Fruit fly (Drosophila melanogaster) whole organism, embryonic: ENCODE data around the gene Arp1.

Source experiments
- CG10979 ChIP-seq: fragments of 200-800 bp; sonication (Bioruptor generic); optimal IDR thresholded peaks from 2 replicates; lab custom pipeline; 2018; ENCODE audit warnings: missing biosample characterization, mild to moderate bottlenecking, missing genetic modification characterization, moderate library complexity
- CG11085 ChIP-seq: fragments of 200-800 bp; sonication (Bioruptor generic); IDR thresholded peaks from 2 replicates; pipeline ENCODE4 v1.3.6; 2022; ENCODE audit warnings: missing biosample characterization, missing genetic modification characterization
- CG11696 ChIP-seq: fragments of 200-800 bp; sonication (Bioruptor generic); IDR thresholded peaks from 2 replicates; pipeline ENCODE4 v1.3.6; 2022; ENCODE audit warnings: missing biosample characterization, missing genetic modification characterization
- CG12391 ChIP-seq: fragments of 200-800 bp; sonication (Bioruptor generic); optimal IDR thresholded peaks from 3 replicates; lab custom pipeline; 2018; ENCODE audit warnings: missing biosample characterization, mild to moderate bottlenecking, missing genetic modification characterization, moderate library complexity
- CG14050 ChIP-seq: fragments of 200-800 bp; sonication (Bioruptor generic); IDR thresholded peaks from 3 replicates; pipeline ENCODE4 v1.3.6; 2022; ENCODE audit warnings: missing biosample characterization, missing genetic modification characterization
- CG1529 ChIP-seq: fragments of 200-800 bp; sonication (Bioruptor generic); optimal IDR thresholded peaks from 3 replicates; lab custom pipeline; 2018; ENCODE audit warnings: missing biosample characterization, missing genetic modification characterization
- CG15696 ChIP-seq: fragments of 200-800 bp; sonication (Bioruptor generic); optimal IDR thresholded peaks from 2 replicates; lab custom pipeline; 2019; ENCODE audit warnings: missing biosample characterization, mild to moderate bottlenecking, missing genetic modification characterization, moderate library complexity
- CG17359 ChIP-seq: fragments of 200-800 bp; sonication (Bioruptor generic); optimal IDR thresholded peaks from 3 replicates; lab custom pipeline; 2018; ENCODE audit warnings: missing biosample characterization, mild to moderate bottlenecking, missing genetic modification characterization, moderate library complexity
- CG18262 ChIP-seq: fragments of 200-800 bp; optimal IDR thresholded peaks from 3 replicates; lab custom pipeline; 2019; ENCODE audit warnings: missing biosample characterization, mild to moderate bottlenecking, missing genetic modification characterization, moderate library complexity
- CG18764 ChIP-seq: fragments of 200-800 bp; sonication (Bioruptor generic); optimal IDR thresholded peaks from 3 replicates; lab custom pipeline; 2016; ENCODE audit warnings: missing biosample characterization, missing genetic modification characterization
- CG32767 ChIP-seq: fragments of 200-800 bp; sonication (Bioruptor generic); IDR thresholded peaks from 2 replicates; pipeline ENCODE4 v1.3.6; 2022; ENCODE audit warnings: missing biosample characterization, missing genetic modification characterization
- CG5180 ChIP-seq: fragments of 200-800 bp; sonication (Bioruptor generic); optimal IDR thresholded peaks from 3 replicates; lab custom pipeline; 2017; ENCODE audit warnings: missing biosample characterization, missing genetic modification characterization, mild to moderate bottlenecking, moderate library complexity, missing genetic modification reagents
- CG6683 ChIP-seq: fragments of 200-800 bp; sonication (Bioruptor generic); optimal IDR thresholded peaks from 2 replicates; lab custom pipeline; 2017; ENCODE audit warnings: missing biosample characterization, mild to moderate bottlenecking, missing genetic modification characterization, missing genetic modification reagents
- CG7556 ChIP-seq: fragments of 200-800 bp; sonication (Bioruptor generic); optimal IDR thresholded peaks from 2 replicates; lab custom pipeline; 2017; ENCODE audit warnings: missing biosample characterization, mild to moderate bottlenecking, missing genetic modification characterization
- CG7839 ChIP-seq: fragments of 200-800 bp; sonication (Bioruptor generic); optimal IDR thresholded peaks from 3 replicates; lab custom pipeline; 2018; ENCODE audit warnings: missing biosample characterization, mild to moderate bottlenecking, missing genetic modification characterization, moderate library complexity
- CG8765 ChIP-seq: fragments of 200-800 bp; sonication (Bioruptor generic); IDR thresholded peaks from 2 replicates; pipeline ENCODE4 v1.3.6; 2022; ENCODE audit warnings: missing biosample characterization, missing genetic modification characterization
- CrebB ChIP-seq: fragments of 200-800 bp; sonication (Bioruptor generic); optimal IDR thresholded peaks from 3 replicates; lab custom pipeline; 2018; ENCODE audit warnings: missing biosample characterization, mild to moderate bottlenecking, missing genetic modification characterization
- Deaf1 ChIP-seq: fragments of 200-800 bp; optimal IDR thresholded peaks from 3 replicates; lab custom pipeline; 2019; ENCODE audit warnings: missing biosample characterization, mild to moderate bottlenecking, missing genetic modification characterization, moderate library complexity
- Dek ChIP-seq: fragments of 200-800 bp; sonication (Bioruptor generic); optimal IDR thresholded peaks from 3 replicates; lab custom pipeline; 2019; ENCODE audit warnings: missing biosample characterization, mild to moderate bottlenecking, missing genetic modification characterization, moderate library complexity
- HmgZ ChIP-seq: fragments of 200-800 bp; sonication (Bioruptor generic); optimal IDR thresholded peaks from 2 replicates; lab custom pipeline; 2018; ENCODE audit warnings: missing biosample characterization, mild to moderate bottlenecking, missing genetic modification characterization
- Mes4 ChIP-seq: fragments of 200-800 bp; sonication (Bioruptor generic); optimal IDR thresholded peaks from 2 replicates; lab custom pipeline; 2016; ENCODE audit warnings: missing biosample characterization, missing genetic modification characterization
- NFAT ChIP-seq: fragments of 200-800 bp; sonication (Bioruptor generic); IDR thresholded peaks from 2 replicates; pipeline ENCODE4 v1.3.6; 2022; ENCODE audit warnings: missing biosample characterization, missing genetic modification characterization
- Sox100B ChIP-seq: fragments of 200-800 bp; sonication (Bioruptor generic); optimal IDR thresholded peaks from 3 replicates; lab custom pipeline; 2018; ENCODE audit warnings: missing biosample characterization, mild to moderate bottlenecking, missing genetic modification characterization
- Sox102F ChIP-seq: fragments of 200-800 bp; sonication (Bioruptor generic); optimal IDR thresholded peaks from 2 replicates; lab custom pipeline; 2018; ENCODE audit warnings: missing biosample characterization, mild to moderate bottlenecking, missing genetic modification characterization, moderate library complexity
- amos ChIP-seq: fragments of 200-800 bp; sonication (Bioruptor generic); IDR thresholded peaks from 2 replicates; pipeline ENCODE4 v1.3.6; 2022; ENCODE audit warnings: missing biosample characterization, missing genetic modification characterization; ENCODE audit not compliant: partially characterized antibody
- bcd ChIP-seq: fragments of 200-800 bp; sonication (Bioruptor generic); optimal IDR thresholded peaks from 2 replicates; lab custom pipeline; 2017; ENCODE audit warnings: missing biosample characterization, mild to moderate bottlenecking, missing genetic modification characterization
- br ChIP-seq: fragments of >200 bp; optimal IDR thresholded peaks from 2 replicates; lab custom pipeline; 2017
- dimm ChIP-seq: fragments of 200-800 bp; sonication (Bioruptor generic); IDR thresholded peaks from 2 replicates; pipeline ENCODE4 v1.3.6; 2022; ENCODE audit warnings: missing biosample characterization, missing genetic modification characterization
- fd3F ChIP-seq: fragments of 200-800 bp; sonication (Bioruptor generic); optimal IDR thresholded peaks from 2 replicates; lab custom pipeline; 2018; ENCODE audit warnings: missing biosample characterization, mild to moderate bottlenecking, missing genetic modification characterization, moderate library complexity
- fd96Cb ChIP-seq: fragments of 200-800 bp; sonication (Bioruptor generic); optimal IDR thresholded peaks from 2 replicates; lab custom pipeline; 2018; ENCODE audit warnings: missing biosample characterization, mild to moderate bottlenecking, missing genetic modification characterization, moderate library complexity
- gfzf ChIP-seq: fragments of 200-800 bp; sonication (Bioruptor generic); optimal IDR thresholded peaks from 2 replicates; lab custom pipeline; 2016; ENCODE audit warnings: missing biosample characterization, mild to moderate bottlenecking, missing genetic modification characterization, moderate library complexity
- hkb ChIP-seq, 2 experiments: fragments of 200-800 bp in 1 of 2; fragments of >200 bp in 1 of 2; sonication (Bioruptor generic) in 1 of 2; IDR thresholded peaks in 1 of 2; optimal IDR thresholded peaks in 1 of 2; 2 replicates each; pipeline versions ENCODE4 v1.3.6 to Lab custom; 2017 to 2022; ENCODE audit warnings: missing biosample characterization in 1 of 2, missing genetic modification characterization in 1 of 2
- jing ChIP-seq: fragments of 200-800 bp; sonication (Bioruptor generic); optimal IDR thresholded peaks from 2 replicates; lab custom pipeline; 2018; ENCODE audit warnings: missing biosample characterization, mild to moderate bottlenecking, missing genetic modification characterization
- knrl ChIP-seq: fragments of 200-800 bp; sonication (Bioruptor generic); IDR thresholded peaks from 3 replicates; pipeline ENCODE4 v1.3.6; 2022; ENCODE audit warnings: missing biosample characterization, missing genetic modification characterization; ENCODE audit not compliant: partially characterized antibody
- lab ChIP-seq: fragments of 200-800 bp; sonication (Bioruptor generic); optimal IDR thresholded peaks from 3 replicates; lab custom pipeline; 2017; ENCODE audit warnings: missing biosample characterization, missing genetic modification characterization, mild to moderate bottlenecking, moderate library complexity, missing genetic modification reagents
- lbe ChIP-seq: fragments of 200-800 bp; sonication (Bioruptor generic); optimal IDR thresholded peaks from 2 replicates; lab custom pipeline; 2016; ENCODE audit warnings: missing biosample characterization, mild to moderate bottlenecking, missing genetic modification characterization
- lmd ChIP-seq: fragments of 200-800 bp; sonication (Bioruptor generic); IDR thresholded peaks from 2 replicates; pipeline ENCODE4 v1.3.6; 2022; ENCODE audit warnings: missing biosample characterization, missing genetic modification characterization
- lola ChIP-seq, 3 experiments: fragments of >200 bp in 2 of 3; fragments of 200-800 bp in 1 of 3; sonication (Bioruptor generic) in 1 of 3; optimal IDR thresholded peaks; 2 replicates each; lab custom pipeline; 2017 to 2019; ENCODE audit warnings: missing biosample characterization in 3 of 3, missing genetic modification characterization in 3 of 3, mild to moderate bottlenecking in 1 of 3, moderate library complexity in 1 of 3
- oc ChIP-seq: fragments of 200-800 bp; sonication (Bioruptor generic); optimal IDR thresholded peaks from 2 replicates; lab custom pipeline; 2018; ENCODE audit warnings: missing biosample characterization, mild to moderate bottlenecking, missing genetic modification characterization, moderate library complexity
- phol ChIP-seq: fragments of 200-800 bp; sonication (Bioruptor generic); optimal IDR thresholded peaks from 3 replicates; lab custom pipeline; 2018; ENCODE audit warnings: missing biosample characterization, mild to moderate bottlenecking, missing genetic modification characterization, moderate library complexity
- sc ChIP-seq, 3 experiments: fragments of >200 bp in 2 of 3; fragments of 200-800 bp in 1 of 3; sonication (Bioruptor generic) in 1 of 3; optimal IDR thresholded peaks; 2 replicates in 2 of 3; 3 replicates in 1 of 3; lab custom pipeline; 2017; ENCODE audit warnings: mild to moderate bottlenecking in 1 of 3, missing biosample characterization in 1 of 3, missing genetic modification characterization in 1 of 3, missing genetic modification reagents in 1 of 3
- sens-2 ChIP-seq: fragments of 200-800 bp; sonication (Bioruptor generic); IDR thresholded peaks from 2 replicates; pipeline ENCODE4 v1.3.6; 2022; ENCODE audit warnings: missing biosample characterization, missing genetic modification characterization
- slbo ChIP-seq: fragments of 200-800 bp; sonication (Bioruptor generic); IDR thresholded peaks from 2 replicates; pipeline ENCODE4 v1.3.6; 2022; ENCODE audit warnings: missing biosample characterization, missing genetic modification characterization
- sqz ChIP-seq: fragments of 200-800 bp; sonication (Bioruptor generic); optimal IDR thresholded peaks from 3 replicates; lab custom pipeline; 2018; ENCODE audit warnings: missing biosample characterization, mild to moderate bottlenecking, missing genetic modification characterization
- tup ChIP-seq: fragments of 200-800 bp; sonication (Bioruptor generic); optimal IDR thresholded peaks from 2 replicates; lab custom pipeline; 2016; ENCODE audit warnings: missing biosample characterization, mild to moderate bottlenecking, missing genetic modification characterization, moderate library complexity
- unpg ChIP-seq: fragments of 200-800 bp; sonication (Bioruptor generic); optimal IDR thresholded peaks from 3 replicates; lab custom pipeline; 2018; ENCODE audit warnings: missing biosample characterization, mild to moderate bottlenecking, missing genetic modification characterization, moderate library complexity
- vvl ChIP-seq: fragments of 200-800 bp; sonication (Bioruptor generic); IDR thresholded peaks from 2 replicates; pipeline ENCODE4 v1.3.6; 2022; ENCODE audit warnings: missing biosample characterization, missing genetic modification characterization
- wor ChIP-seq: fragments of 200-800 bp; sonication (Bioruptor generic); IDR thresholded peaks from 2 replicates; pipeline ENCODE4 v1.3.6; 2022; ENCODE audit warnings: missing biosample characterization, missing genetic modification characterization

Gene Arp1

DNA sequence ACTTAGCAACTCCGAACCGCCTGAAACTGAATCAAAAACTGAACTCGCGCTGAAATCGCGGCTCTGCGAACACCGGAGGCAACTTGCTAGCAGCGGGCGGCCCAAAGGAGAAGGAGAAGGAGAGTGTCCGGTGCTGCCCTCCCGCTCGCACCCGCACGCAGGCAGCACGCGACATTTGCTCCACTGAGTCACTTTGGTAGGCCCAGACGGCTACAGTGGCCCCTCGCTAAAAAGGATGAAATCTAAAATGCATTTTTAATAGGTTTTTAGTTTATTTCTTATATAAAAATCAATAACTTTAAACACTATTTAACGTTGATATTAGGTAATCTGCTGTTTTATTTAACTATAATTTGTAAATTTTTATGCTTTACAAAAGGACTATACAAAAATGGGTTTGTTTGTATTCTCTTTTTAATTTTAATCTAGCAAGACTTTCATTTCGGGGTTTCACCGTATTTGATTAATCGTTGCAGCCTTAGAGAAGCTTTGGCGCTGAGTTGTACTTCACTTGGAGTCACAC, 30.9 kb downstream of the Arp1 start, which contains the start of gene Men (continued):
- TF ChIP-seq sc (optimal IDR thresholded peaks at IDR 0.05; lab: Kevin White, UChicago) (no peak), sc (GFP tag; optimal IDR thresholded peaks at IDR 0.05; lab: Kevin White, UChicago) (peak; percentile 41), Mes4 (GFP tag; lab: Kevin White, UChicago) (no peak), CG1529 (GFP tag; lab: Kevin White, UChicago) (peak; percentile 25), jing (GFP tag; lab: Kevin White, UChicago) (no peak), CG7839 (tag; lab: Kevin White, UChicago) (peak; percentile 82), Sox100B (GFP tag; lab: Kevin White, UChicago) (peak; percentile 77), lola (GFP tag; optimal IDR thresholded peaks at IDR 0.05; lab: Kevin White, UChicago) (peak in 1 of 3 experiments; percentile 56), knrl (GFP tag; lab: Robert Waterston, UW) (no peak), Dek (tag; lab: Kevin White, UChicago) (peak; percentile 62), lbe (GFP tag; lab: Kevin White, UChicago) (no peak), unpg (peak; percentile 75), CG17359 (tag; lab: Kevin White, UChicago) (peak; percentile 61), CG18764 (GFP tag; lab: Kevin White, UChicago) (peak; percentile 29), CG5180 (GFP tag; lab: Kevin White, UChicago) (peak; percentile 35), CrebB (tag; lab: Kevin White, UChicago) (no peak), CG6683 (GFP tag; lab: Kevin White, UChicago) (peak; percentile 18), sens-2 (GFP tag; lab: Robert Waterston, UW) (no peak), CG12391 (tag; lab: Kevin White, UChicago) (peak; percentile 61), gfzf (GFP tag; lab: Kevin White, UChicago) (no peak), dimm (GFP tag; lab: Robert Waterston, UW) (no peak), sqz (GFP tag; lab: Kevin White, UChicago) (peak; percentile 27), CG32767 (GFP tag; lab: Robert Waterston, UW) (peak; percentile 57), HmgZ (tag; lab: Kevin White, UChicago) (peak; percentile 8), oc (tag; lab: Kevin White, UChicago) (peak; percentile 41), fd96Cb (tag; lab: Kevin White, UChicago) (peak; percentile 65), Sox102F (GFP tag; lab: Kevin White, UChicago) (peak; percentile 73), amos (GFP tag; lab: Robert Waterston, UW) (no peak), NFAT (GFP tag; lab: Robert Waterston, UW) (peak; percentile 37; the same call in 1 of the 2 replicates), slbo (GFP tag; lab: Robert Waterston, UW) (peak; percentile 63), lmd (GFP tag; lab: Robert Waterston, UW) (peak; percentile 52), bcd (peak; percentile 61), CG10979 (tag; lab: Kevin White, UChicago) (peak; percentile 62), Deaf1 (tag; lab: Kevin White, UChicago) (peak; percentile 43), lab (GFP tag; lab: Kevin White, UChicago) (peak; percentile 75), fd3F (peak; percentile 40), CG8765 (no peak), CG7556 (GFP tag; lab: Kevin White, UChicago) (peak; percentile 78), CG15696 (peak; percentile 39), hkb (optimal IDR thresholded peaks at IDR 0.05; lab: Kevin White, UChicago) (no peak), hkb (GFP tag; IDR thresholded peaks at IDR 0.05; lab: Robert Waterston, UW) (peak; percentile 45; the same call in 1 of the 2 replicates), wor (GFP tag; lab: Robert Waterston, UW) (peak; percentile 10; the same call in 1 of the 2 replicates), br (lab: Kevin White, UChicago) (no peak), CG11696 (0 out of 2 replicates have a peak, but pooled peaks have one; percentile 8), phol (tag; lab: Kevin White, UChicago) (peak; percentile 73), CG14050 (GFP tag; lab: Robert Waterston, UW) (peak; percentile 33; the same call in 2 of the 3 replicates), CG11085 (GFP tag; lab: Robert Waterston, UW) (no peak), vvl (GFP tag; lab: Robert Waterston, UW) (peak; percentile 72), CG18262 (tag; lab: Kevin White, UChicago) (peak; percentile 63), tup (no peak)
